Worm (Caenorhabditis elegans) whole organism, L1 larva: Measurements from ENCODE around the gene F41E6.8.

Experiments
- C04F5.9 ChIP-seq: sonication (generic microtip); optimal IDR thresholded peaks from 2 replicates; lab custom pipeline; 2016; ENCODE audit warnings: missing genetic modification characterization, missing compliant biosample characterization
- C34B4.2 ChIP-seq: sonication (generic microtip); optimal IDR thresholded peaks from 2 replicates; lab custom pipeline; 2017; ENCODE audit warnings: mild to moderate bottlenecking, missing genetic modification characterization, missing compliant biosample characterization
- F16B12.6 ChIP-seq: fragments of 150-350 bp; optimal IDR thresholded peaks from 2 replicates; lab custom pipeline; 2014; ENCODE audit warnings: missing biosample characterization, missing genetic modification characterization
- aha-1 ChIP-seq: fragments of 150-350 bp; optimal IDR thresholded peaks from 2 replicates; lab custom pipeline; 2014; ENCODE audit warnings: missing biosample characterization, missing genetic modification characterization
- aly-2 ChIP-seq: fragments of 150-350 bp; optimal IDR thresholded peaks from 2 replicates; lab custom pipeline; 2014; ENCODE audit warnings: missing biosample characterization, missing genetic modification characterization
- ceh-8 ChIP-seq: fragments of 200-800 bp; sonication (Bioruptor generic); optimal IDR thresholded peaks from 2 replicates; lab custom pipeline; 2018; ENCODE audit warnings: mild to moderate bottlenecking, missing genetic modification characterization, moderate library complexity, missing compliant biosample characterization
- dpl-1 ChIP-seq, 3 experiments: fragments of 150-350 bp in 2 of 3; sonication (generic microtip) in 1 of 3; optimal IDR thresholded peaks; 2 replicates each; lab custom pipeline; 2014 to 2017; ENCODE audit warnings: missing biosample characterization in 3 of 3, missing genetic modification characterization in 3 of 3, missing genetic modification reagents in 3 of 3
- efl-3 ChIP-seq: fragments of 200-800 bp; sonication (Bioruptor generic); optimal IDR thresholded peaks from 2 replicates; lab custom pipeline; 2018; ENCODE audit warnings: mild to moderate bottlenecking, missing genetic modification characterization, missing compliant biosample characterization
- egl-13 ChIP-seq: sonication (generic microtip); optimal IDR thresholded peaks from 2 replicates; lab custom pipeline; 2016; ENCODE audit warnings: missing genotype, missing genetic modification reagents, missing genetic modification characterization, missing compliant biosample characterization
- egl-27 ChIP-seq, 2 experiments: fragments of 150-350 bp in 1 of 2; sonication (generic microtip); optimal IDR thresholded peaks; 3 replicates each; lab custom pipeline; 2017 to 2018; ENCODE audit warnings: missing biosample characterization in 2 of 2, missing genetic modification characterization in 2 of 2, missing genetic modification reagents in 2 of 2
- elt-3 ChIP-seq, 6 experiments: fragments of 150-350 bp in 1 of 6; sonication (generic microtip); optimal IDR thresholded peaks; 2 replicates each; lab custom pipeline; 2017 to 2018; ENCODE audit warnings: missing biosample characterization in 6 of 6, missing genetic modification characterization in 6 of 6, inconsistent platforms in 1 of 6
- ets-5 ChIP-seq: fragments of 200-800 bp; sonication (Bioruptor generic); IDR thresholded peaks from 2 replicates; pipeline ENCODE4 v1.3.6; 2022; ENCODE audit warnings: missing genetic modification characterization, missing compliant biosample characterization
- fkh-10 ChIP-seq: sonication (generic microtip); optimal IDR thresholded peaks from 2 replicates; lab custom pipeline; 2017; ENCODE audit warnings: missing biosample characterization, missing genetic modification reagents, missing genetic modification characterization
- fkh-4 ChIP-seq: sonication (generic microtip); optimal IDR thresholded peaks from 2 replicates; lab custom pipeline; 2016; ENCODE audit warnings: missing compliant biosample characterization, missing genetic modification characterization, borderline replicate concordance
- fkh-8 ChIP-seq: sonication (generic microtip); optimal IDR thresholded peaks from 2 replicates; lab custom pipeline; 2016; ENCODE audit warnings: mild to moderate bottlenecking, missing genetic modification characterization, missing compliant biosample characterization
- grh-1 ChIP-seq: fragments of 200-800 bp; sonication (Bioruptor generic); IDR thresholded peaks from 2 replicates; pipeline ENCODE4 v1.3.6; 2022; ENCODE audit warnings: missing genetic modification reagents, missing genetic modification characterization, missing compliant biosample characterization
- hlh-17 ChIP-seq: fragments of 200-800 bp; sonication (Bioruptor generic); optimal IDR thresholded peaks from 2 replicates; lab custom pipeline; 2018; ENCODE audit warnings: missing genetic modification characterization, mild to moderate bottlenecking, missing compliant biosample characterization, moderate library complexity, borderline replicate concordance
- irx-1 ChIP-seq: sonication (generic microtip); optimal IDR thresholded peaks from 2 replicates; lab custom pipeline; 2016; ENCODE audit warnings: missing genetic modification characterization, missing compliant biosample characterization
- isw-1 ChIP-seq: fragments of 200-800 bp; sonication (Bioruptor generic); IDR thresholded peaks from 2 replicates; pipeline ENCODE4 v1.3.6; 2022; ENCODE audit warnings: missing genetic modification characterization, missing compliant biosample characterization
- lin-35 ChIP-seq, 2 experiments: fragments of 150-350 bp; optimal IDR thresholded peaks; 2 replicates each; lab custom pipeline; 2014; ENCODE audit warnings: missing biosample characterization in 2 of 2, missing genetic modification characterization in 2 of 2, missing genetic modification reagents in 2 of 2
- lir-3 ChIP-seq: sonication (generic microtip); optimal IDR thresholded peaks from 2 replicates; lab custom pipeline; 2016; ENCODE audit warnings: mild to moderate bottlenecking, missing genetic modification characterization, moderate library complexity, missing compliant biosample characterization; ENCODE audit not compliant: poor library complexity
- lsy-2 ChIP-seq, 2 experiments: fragments of 150-350 bp; optimal IDR thresholded peaks; 2 replicates each; lab custom pipeline; 2014; ENCODE audit warnings: missing biosample characterization in 2 of 2, missing genetic modification characterization in 2 of 2
- mdl-1 ChIP-seq, 2 experiments: fragments of 150-350 bp; optimal IDR thresholded peaks; 2 replicates each; lab custom pipeline; 2014 to 2017; ENCODE audit warnings: missing biosample characterization in 2 of 2, missing genetic modification characterization in 2 of 2, inconsistent platforms in 1 of 2
- mef-2 ChIP-seq: fragments of 150-350 bp; optimal IDR thresholded peaks from 2 replicates; lab custom pipeline; 2014; ENCODE audit warnings: missing biosample characterization, missing genetic modification characterization
- nhr-11 ChIP-seq: fragments of 150-350 bp; optimal IDR thresholded peaks from 2 replicates; lab custom pipeline; 2014; ENCODE audit warnings: missing biosample characterization, missing genetic modification characterization
- nhr-20 ChIP-seq: sonication (generic microtip); optimal IDR thresholded peaks from 2 replicates; lab custom pipeline; 2016; ENCODE audit warnings: mild to moderate bottlenecking, missing genetic modification characterization, missing compliant biosample characterization
- nhr-237 ChIP-seq: fragments of 150-350 bp; optimal IDR thresholded peaks from 2 replicates; lab custom pipeline; 2014; ENCODE audit warnings: missing biosample characterization, missing genetic modification characterization
- nhr-71 ChIP-seq: sonication (generic microtip); optimal IDR thresholded peaks from 2 replicates; lab custom pipeline; 2016; ENCODE audit warnings: mild to moderate bottlenecking, missing genetic modification characterization, moderate library complexity, missing compliant biosample characterization
- nhr-84 ChIP-seq: sonication (generic microtip); optimal IDR thresholded peaks from 2 replicates; lab custom pipeline; 2017; ENCODE audit warnings: missing biosample characterization, missing genetic modification characterization
- nhr-90 ChIP-seq: sonication (generic microtip); optimal IDR thresholded peaks from 2 replicates; lab custom pipeline; 2016; ENCODE audit warnings: mild to moderate bottlenecking, missing genetic modification characterization, missing compliant biosample characterization; ENCODE audit not compliant: poor library complexity
- pax-3 ChIP-seq: fragments of 200-800 bp; sonication (Bioruptor generic); optimal IDR thresholded peaks from 2 replicates; lab custom pipeline; 2018; ENCODE audit warnings: mild to moderate bottlenecking, missing genetic modification characterization, moderate library complexity, missing compliant biosample characterization
- pqm-1 ChIP-seq: sonication (generic microtip); optimal IDR thresholded peaks from 3 replicates; lab custom pipeline; 2017; ENCODE audit warnings: missing biosample characterization, missing genetic modification characterization
- rnt-1 ChIP-seq: sonication (generic microtip); optimal IDR thresholded peaks from 2 replicates; lab custom pipeline; 2016; ENCODE audit warnings: mild to moderate bottlenecking, missing genetic modification characterization, moderate library complexity, missing compliant biosample characterization
- snpc-4 ChIP-seq: fragments of 150-350 bp; optimal IDR thresholded peaks from 2 replicates; lab custom pipeline; 2014; ENCODE audit warnings: missing biosample characterization, missing genetic modification characterization
- sptf-1 ChIP-seq: fragments of 150-350 bp; optimal IDR thresholded peaks from 2 replicates; lab custom pipeline; 2014; ENCODE audit warnings: missing biosample characterization, missing genetic modification characterization
- swsn-7 ChIP-seq: sonication (generic microtip); optimal IDR thresholded peaks from 2 replicates; lab custom pipeline; 2016; ENCODE audit warnings: missing genetic modification characterization, missing compliant biosample characterization
- tbx-2 ChIP-seq: sonication (generic microtip); optimal IDR thresholded peaks from 2 replicates; lab custom pipeline; 2016; ENCODE audit warnings: missing genetic modification characterization, missing compliant biosample characterization
- unc-130 ChIP-seq: fragments of 150-350 bp; optimal IDR thresholded peaks from 2 replicates; lab custom pipeline; 2017; ENCODE audit warnings: missing biosample characterization, missing genetic modification characterization, inconsistent platforms
- unc-86 ChIP-seq: sonication (generic microtip); optimal IDR thresholded peaks from 2 replicates; lab custom pipeline; 2016; ENCODE audit warnings: missing genetic modification characterization, missing compliant biosample characterization
- unc-98 ChIP-seq: fragments of 200-800 bp; sonication (Bioruptor generic); IDR thresholded peaks from 2 replicates; pipeline ENCODE4 v1.3.6; 2022; ENCODE audit warnings: missing genetic modification characterization, missing compliant biosample characterization
- xbp-1 ChIP-seq: sonication (generic microtip); optimal IDR thresholded peaks from 2 replicates; lab custom pipeline; 2016; ENCODE audit warnings: missing genetic modification characterization, missing compliant biosample characterization
- zag-1 ChIP-seq: fragments of 150-350 bp; optimal IDR thresholded peaks from 2 replicates; lab custom pipeline; 2014; ENCODE audit warnings: missing biosample characterization, missing genetic modification characterization
- ztf-4 ChIP-seq: fragments of 150-350 bp; optimal IDR thresholded peaks from 2 replicates; lab custom pipeline; 2014; ENCODE audit warnings: missing biosample characterization, missing genetic modification characterization

F41E6.8 gene

DNA sequence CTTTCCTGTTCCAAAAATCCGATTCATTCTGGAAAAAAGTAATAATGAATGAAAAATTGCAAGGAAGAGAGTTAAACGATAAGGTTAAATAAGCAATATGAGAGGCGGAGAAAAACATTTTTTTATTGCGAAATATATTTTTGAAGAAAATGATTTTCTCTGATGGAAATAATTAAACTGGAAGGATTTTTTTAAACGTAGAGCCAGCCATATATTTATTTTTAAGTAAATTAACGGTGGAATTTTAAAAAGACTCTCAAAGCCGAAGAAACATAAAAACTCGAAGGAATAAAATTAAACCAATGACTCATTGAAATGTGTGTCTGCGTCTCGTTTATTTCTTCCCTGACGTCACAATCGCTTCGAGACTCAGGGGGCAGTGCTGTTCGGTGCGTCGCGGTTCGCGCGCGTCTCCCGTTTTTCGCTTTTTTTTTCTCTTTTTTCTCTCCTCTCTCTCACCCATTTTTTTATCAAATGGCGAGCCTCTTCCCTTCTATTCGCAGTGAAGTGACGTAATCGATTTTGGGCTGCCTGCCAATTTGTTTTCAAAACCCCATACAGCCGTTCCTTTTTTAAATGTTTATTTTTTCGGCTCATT, 4.9 kb upstream of the F41E6.8 start, which contains the start of gene vps-60 (continued):
- TF ChIP-seq ceh-8 (GFP tag; lab: Kevin White, UChicago) (peak; percentile 78), aha-1 (tag; lab: Kevin White, UChicago) (peak; percentile 22), ets-5 (GFP tag; lab: Robert Waterston, UW) (no peak), F16B12.6 (peak; percentile 10), C34B4.2 (tag; lab: Kevin White, UChicago) (no peak), xbp-1 (tag; lab: Kevin White, UChicago) (peak; percentile 98), egl-13 (tag; lab: Kevin White, UChicago) (peak; percentile 88), nhr-71 (tag; lab: Kevin White, UChicago) (peak; percentile 98), sptf-1 (tag; lab: Kevin White, UChicago) (no peak), rnt-1 (tag; lab: Kevin White, UChicago) (peak; percentile 89), nhr-84 (tag; lab: Kevin White, UChicago) (no peak), fkh-4 (no peak), nhr-90 (tag; lab: Kevin White, UChicago) (peak; percentile 86), grh-1 (GFP tag; lab: Robert Waterston, UW) (peak; percentile 75), swsn-7 (tag; lab: Kevin White, UChicago) (peak; percentile 94), fkh-8 (tag; lab: Kevin White, UChicago) (peak; percentile 98), aly-2 (tag; lab: Kevin White, UChicago) (peak; percentile 67), isw-1 (GFP tag; lab: Robert Waterston, UW) (peak; percentile 94), hlh-17 (no peak), mdl-1 (tag; optimal IDR thresholded peaks at IDR 0.05; lab: Kevin White, UChicago) (peak in 1 of 2 experiments; percentile 77), mef-2 (tag; lab: Kevin White, UChicago) (peak; percentile 48), lir-3 (tag; lab: Kevin White, UChicago) (peak; percentile 60), nhr-237 (tag; lab: Kevin White, UChicago) (peak; percentile 84), lin-35 (GFP tag; optimal IDR thresholded peaks at IDR 0.05; lab: Kevin White, UChicago) (peak; percentile 87 to 90), fkh-10 (GFP tag; lab: Kevin White, UChicago) (peak; percentile 85), egl-27 (tag; optimal IDR thresholded peaks at IDR 0.05; lab: Kevin White, UChicago) (peak; percentile 52 to 57), pax-3 (peak; percentile 87), zag-1 (tag; lab: Kevin White, UChicago) (peak; percentile 83), unc-86 (tag; lab: Kevin White, UChicago) (peak; percentile 89), ztf-4 (peak; percentile 77), nhr-11 (tag; lab: Kevin White, UChicago) (peak; percentile 37), snpc-4 (peak; percentile 74), efl-3 (GFP tag; lab: Kevin White, UChicago) (no peak), unc-130 (tag; lab: Kevin White, UChicago) (peak; percentile 89), C04F5.9 (tag; lab: Kevin White, UChicago) (peak; percentile 29), irx-1 (peak; percentile 79), unc-98 (GFP tag; lab: Robert Waterston, UW) (no peak), nhr-20 (peak; percentile 96), pqm-1 (tag; lab: Kevin White, UChicago) (no peak), lsy-2 (tag; optimal IDR thresholded peaks at IDR 0.05; lab: Kevin White, UChicago) (peak; percentile 89 to 96), dpl-1 (GFP tag; optimal IDR thresholded peaks at IDR 0.05; lab: Kevin White, UChicago) (peak; percentile 73 to 82 (median 81)), tbx-2 (peak; percentile 95), elt-3 (tag; optimal IDR thresholded peaks at IDR 0.05; lab: Kevin White, UChicago) (peak in 5 of 6 experiments; percentile 48 to 91 (median 72))
- TF ChIP-seq, all 84 proteins: peak for 62
